Fruit fly (Drosophila melanogaster): ENCODE measurements around the gene FoxK.
A peak's percentile ranks its signal among the peaks of the same experiment; 100 is the strongest.

Gene FoxK

dm6 chr3L:11123088-11123487 lies 2.5 kb upstream of the FoxK start, which contains the start of the genes Ufd1 and NaPi-III (continued):
- TF ChIP-seq sqz (GFP tag; optimal IDR thresholded peaks at IDR 0.05) (peak; percentile 88), CG9876 (GFP tag; optimal IDR thresholded peaks at IDR 0.05) (peak; percentile 47), dysf (GFP tag; IDR thresholded peaks at IDR 0.05) (peak; percentile 38; the same call in 1 of the 3 replicates), sens-2 (GFP tag; IDR thresholded peaks at IDR 0.05) (no peak), vvl (GFP tag; IDR thresholded peaks at IDR 0.05) (peak; percentile 59; the same call in 1 of the 2 replicates), CG12071 (GFP tag; optimal IDR thresholded peaks at IDR 0.05) (no peak), Med (GFP tag) (peak; percentile 92), pzg (GFP tag; optimal IDR thresholded peaks at IDR 0.05) (peak; percentile 96), CG11456 (GFP tag; IDR thresholded peaks at IDR 0.05) (peak; percentile 75; the same call in 2 of the 3 replicates), CG6813 (GFP tag; optimal IDR thresholded peaks at IDR 0.05) (no peak), Kr (GFP tag; optimal IDR thresholded peaks at IDR 0.05) (no peak), Fer3 (tag; optimal IDR thresholded peaks at IDR 0.05) (no peak), CG13775 (GFP tag; optimal IDR thresholded peaks at IDR 0.05) (peak; percentile 46), Lhr (GFP tag; optimal IDR thresholded peaks at IDR 0.05) (peak; percentile 98), pho (GFP tag; optimal IDR thresholded peaks at IDR 0.05) (peak; percentile 35), ems (GFP tag; optimal IDR thresholded peaks at IDR 0.05) (peak; percentile 23), Adf1 (GFP tag; IDR thresholded peaks at IDR 0.05) (0 out of 2 replicates have a peak, but pooled peaks have one; percentile 11), so (GFP tag; IDR thresholded peaks at IDR 0.05) (0 out of 3 replicates have a peak, but pooled peaks have one; percentile 52), CG7839 (tag; optimal IDR thresholded peaks at IDR 0.05) (peak; percentile 10), kni (GFP tag; optimal IDR thresholded peaks at IDR 0.05) (no peak), ham (GFP tag; IDR thresholded peaks at IDR 0.05) (no peak), CG30020 (tag; optimal IDR thresholded peaks at IDR 0.05) (peak; percentile 19), CG3163 (GFP tag; optimal IDR thresholded peaks at IDR 0.05) (peak; percentile 15), BEAF-32 (GFP tag; optimal IDR thresholded peaks at IDR 0.05) (peak; percentile 92), CG1233 (GFP tag; optimal IDR thresholded peaks at IDR 0.05) (no peak), Fer2 (tag; optimal IDR thresholded peaks at IDR 0.05) (no peak), Ravus (GFP tag; IDR thresholded peaks at IDR 0.05) (no peak), Dll (GFP tag; IDR thresholded peaks at IDR 0.05; ENCODE audit: partially characterized antibody) (peak; percentile 85), Hr51 (GFP tag; optimal IDR thresholded peaks at IDR 0.05) (peak in 1 of 2 experiments; percentile 12), CG12391 (tag; optimal IDR thresholded peaks at IDR 0.05) (peak; percentile 57), al (GFP tag; IDR thresholded peaks at IDR 0.05) (0 out of 2 replicates have a peak, but pooled peaks have one; percentile 19), Rfx (GFP tag; IDR thresholded peaks at IDR 0.05) (peak; percentile 77), CG11504 (tag; optimal IDR thresholded peaks at IDR 0.05) (peak; percentile 61), pfk (GFP tag; optimal IDR thresholded peaks at IDR 0.05) (no peak), tll (GFP tag; optimal IDR thresholded peaks at IDR 0.05) (no peak), E2f2 (GFP tag; IDR thresholded peaks at IDR 0.05) (peak; percentile 91), CG17912 (GFP tag; optimal IDR thresholded peaks at IDR 0.05) (no peak), CG14710 (tag; optimal IDR thresholded peaks at IDR 0.05) (peak; percentile 67), nerfin-2 (GFP tag; IDR thresholded peaks at IDR 0.05; ENCODE audit: partially characterized antibody) (peak; percentile 59), sna (GFP tag; IDR thresholded peaks at IDR 0.05; ENCODE audit: partially characterized antibody) (peak; percentile 73; the same call in 1 of the 2 replicates), sr (GFP tag; IDR thresholded peaks at IDR 0.05) (no peak), NFAT (GFP tag; IDR thresholded peaks at IDR 0.05) (peak; percentile 72), CG18011 (GFP tag; optimal IDR thresholded peaks at IDR 0.05) (no peak), CG18599 (GFP tag; optimal IDR thresholded peaks at IDR 0.05) (no peak), salm (tag; optimal IDR thresholded peaks at IDR 0.05) (no peak), ab (GFP tag; optimal IDR thresholded peaks at IDR 0.05) (no peak), sob (GFP tag; IDR thresholded peaks at IDR 0.05) (peak; percentile 68), CG4820 (GFP tag; optimal IDR thresholded peaks at IDR 0.05) (no peak), Neu2 (GFP tag; optimal IDR thresholded peaks at IDR 0.05; ENCODE audit: borderline replicate concordance) (no peak)
